ENCODE assay signal across 2 worm cellular contexts in the genomic region with DNA sequence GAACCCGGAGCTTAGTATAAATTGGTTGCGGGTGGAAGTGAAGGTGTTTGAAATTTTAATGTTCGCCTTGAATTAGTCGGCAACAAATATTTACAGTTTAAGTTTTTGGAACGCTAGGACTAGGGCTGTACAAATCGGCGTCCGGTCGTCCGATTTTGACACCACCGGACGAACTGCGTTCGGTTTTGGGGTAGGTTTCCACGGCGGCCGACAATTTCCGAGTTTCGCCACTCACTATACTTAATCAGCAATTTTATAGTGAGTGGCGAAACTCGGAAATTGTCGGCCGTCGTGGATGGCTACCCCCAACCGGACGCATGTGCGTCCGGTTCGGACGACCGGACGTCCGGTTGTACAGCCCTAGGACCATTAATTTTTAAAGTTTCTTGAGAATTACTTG.
TF ChIP-seq lines count a peak whose summit lies in the region.
"Not testable (repeated sequence)": the region's sequence is repeated elsewhere in the genome, so short reads cannot be mapped to it uniquely, and the experiment has no call there.

No protein-coding gene starts in this region.

TF ChIP-seq in whole organism, L4 larva, 104 proteins besides CTCF, POLR2A, EP300 and RAD21:
- 0 out of 2 replicates have a peak, but pooled peaks have one; percentile 11 for TF ChIP-seq lin-38 (GFP tag; IDR thresholded peaks at IDR 0.05; lab: Robert Waterston, UW)
- peak; percentile 68; the same call in 1 of the 2 replicates for TF ChIP-seq snpc-1.2 (GFP tag; IDR thresholded peaks at IDR 0.05; lab: Robert Waterston, UW)

TF ChIP-seq in whole organism, young adult, 124 proteins besides CTCF, POLR2A, EP300 and RAD21:
- peak; percentile 4 for TF ChIP-seq snpc-1.1 (tag; optimal IDR thresholded peaks at IDR 0.05; lab: Kevin White, UChicago; ENCODE audit: insufficient read depth)
- TF ChIP-seq snpc-4 (GFP tag; optimal IDR thresholded peaks at IDR 0.05; lab: Kevin White, UChicago), result not testable (repeated sequence)
- peak; percentile 33 to 94 (median 49) for TF ChIP-seq snpc-4 (tag; optimal IDR thresholded peaks at IDR 0.05; lab: Kevin White, UChicago)
